Fruit fly (Drosophila melanogaster) whole organism, prepupa: ENCODE measurements around the gene CG10516.

Experiments used
- Blimp-1 ChIP-seq: fragments of 200-800 bp; sonication (Bioruptor generic); optimal IDR thresholded peaks from 3 replicates; lab custom pipeline; 2017; ENCODE audit warnings: missing biosample characterization, missing genetic modification characterization, mild to moderate bottlenecking, moderate library complexity, missing genetic modification reagents
- CG10631 ChIP-seq: fragments of 200-800 bp; sonication (Bioruptor generic); optimal IDR thresholded peaks from 2 replicates; lab custom pipeline; 2016; ENCODE audit warnings: missing biosample characterization, missing genetic modification characterization
- CG10669 ChIP-seq: fragments of 200-800 bp; sonication (Bioruptor generic); optimal IDR thresholded peaks from 3 replicates; lab custom pipeline; 2018; ENCODE audit warnings: missing biosample characterization, mild to moderate bottlenecking, missing genetic modification characterization, moderate library complexity
- CG15336 ChIP-seq: fragments of 200-800 bp; sonication (Bioruptor generic); IDR thresholded peaks from 2 replicates; pipeline ENCODE4 v1.3.6; 2022; ENCODE audit warnings: missing biosample characterization, missing genetic modification characterization
- CG1621 ChIP-seq: fragments of 200-800 bp; sonication (Bioruptor generic); optimal IDR thresholded peaks from 3 replicates; lab custom pipeline; 2018; ENCODE audit warnings: missing biosample characterization, mild to moderate bottlenecking, missing genetic modification characterization
- CG16779 ChIP-seq: fragments of 200-800 bp; sonication (Bioruptor generic); optimal IDR thresholded peaks from 3 replicates; lab custom pipeline; 2017; ENCODE audit warnings: missing biosample characterization, mild to moderate bottlenecking, missing genetic modification characterization
- CG3032 ChIP-seq: fragments of 200-800 bp; optimal IDR thresholded peaks from 2 replicates; lab custom pipeline; 2019; ENCODE audit warnings: missing biosample characterization, mild to moderate bottlenecking, missing genetic modification characterization, moderate library complexity
- CG31627 ChIP-seq: fragments of 200-800 bp; sonication (Bioruptor generic); optimal IDR thresholded peaks from 3 replicates; lab custom pipeline; 2016; ENCODE audit warnings: missing biosample characterization, missing genetic modification characterization
- CG32006 ChIP-seq: fragments of 200-800 bp; sonication (Bioruptor generic); optimal IDR thresholded peaks from 3 replicates; lab custom pipeline; 2017; ENCODE audit warnings: missing biosample characterization, mild to moderate bottlenecking, missing genetic modification characterization
- CG34406 ChIP-seq: fragments of 200-800 bp; sonication (Bioruptor generic); optimal IDR thresholded peaks from 3 replicates; lab custom pipeline; 2016; ENCODE audit warnings: missing biosample characterization, missing genetic modification characterization
- CG4318 ChIP-seq: fragments of 200-800 bp; sonication (Bioruptor generic); optimal IDR thresholded peaks from 3 replicates; lab custom pipeline; 2017; ENCODE audit warnings: missing biosample characterization, mild to moderate bottlenecking, missing genetic modification characterization
- CG6276 ChIP-seq: fragments of 200-800 bp; sonication (Bioruptor generic); optimal IDR thresholded peaks from 2 replicates; lab custom pipeline; 2017; ENCODE audit warnings: missing biosample characterization, mild to moderate bottlenecking, missing genetic modification characterization
- CG6792 ChIP-seq: fragments of 200-800 bp; sonication (Bioruptor generic); optimal IDR thresholded peaks from 3 replicates; lab custom pipeline; 2016; ENCODE audit warnings: missing biosample characterization, missing genetic modification characterization
- CG6808 ChIP-seq: fragments of 200-800 bp; sonication (Bioruptor generic); optimal IDR thresholded peaks from 3 replicates; lab custom pipeline; 2017; ENCODE audit warnings: missing biosample characterization, missing genetic modification characterization, mild to moderate bottlenecking, moderate library complexity, missing genetic modification reagents
- CG6854 ChIP-seq: fragments of 200-800 bp; sonication (Bioruptor generic); optimal IDR thresholded peaks from 2 replicates; lab custom pipeline; 2017; ENCODE audit warnings: missing biosample characterization, mild to moderate bottlenecking, missing genetic modification characterization
- CG7368 ChIP-seq: fragments of 200-800 bp; sonication (Bioruptor generic); optimal IDR thresholded peaks from 3 replicates; lab custom pipeline; 2016; ENCODE audit warnings: missing biosample characterization, missing genetic modification characterization
- CG8119 ChIP-seq: fragments of 200-800 bp; sonication (Bioruptor generic); IDR thresholded peaks from 3 replicates; pipeline ENCODE4 v1.3.6; 2022; ENCODE audit warnings: missing biosample characterization, missing genetic modification characterization
- CG8319 ChIP-seq: fragments of 200-800 bp; sonication (Bioruptor generic); optimal IDR thresholded peaks from 3 replicates; lab custom pipeline; 2016; ENCODE audit warnings: missing biosample characterization, missing genetic modification characterization
- CG8632 ChIP-seq: fragments of 200-800 bp; sonication (Bioruptor generic); optimal IDR thresholded peaks from 3 replicates; lab custom pipeline; 2016; ENCODE audit warnings: missing biosample characterization, missing genetic modification characterization
- CG9139 ChIP-seq: fragments of 200-800 bp; sonication (Bioruptor generic); optimal IDR thresholded peaks from 3 replicates; lab custom pipeline; 2017; ENCODE audit warnings: missing biosample characterization, mild to moderate bottlenecking, missing genetic modification characterization
- Eip75B ChIP-seq: fragments of 200-800 bp; sonication (Bioruptor generic); optimal IDR thresholded peaks from 3 replicates; lab custom pipeline; 2016; ENCODE audit warnings: missing biosample characterization, missing genetic modification characterization
- Eip93F ChIP-seq: fragments of 200-800 bp; sonication (Bioruptor generic); optimal IDR thresholded peaks from 2 replicates; lab custom pipeline; 2016; ENCODE audit warnings: missing biosample characterization, mild to moderate bottlenecking, missing genetic modification characterization
- Ets21C ChIP-seq: fragments of 200-800 bp; sonication (Bioruptor generic); optimal IDR thresholded peaks from 3 replicates; lab custom pipeline; 2016; ENCODE audit warnings: missing biosample characterization, missing genetic modification characterization
- Ets96B ChIP-seq: fragments of 200-800 bp; optimal IDR thresholded peaks from 2 replicates; lab custom pipeline; 2019; ENCODE audit warnings: missing biosample characterization, mild to moderate bottlenecking, missing genetic modification characterization, moderate library complexity
- Hr38 ChIP-seq: sonication (Bioruptor generic); optimal IDR thresholded peaks from 2 replicates; lab custom pipeline; 2016; ENCODE audit warnings: missing biosample characterization, missing genetic modification characterization
- Hr4 ChIP-seq: fragments of 200-800 bp; sonication (Bioruptor generic); optimal IDR thresholded peaks from 3 replicates; lab custom pipeline; 2016; ENCODE audit warnings: missing biosample characterization, missing genetic modification characterization
- Lpt ChIP-seq: fragments of 200-800 bp; sonication (Bioruptor generic); optimal IDR thresholded peaks from 3 replicates; lab custom pipeline; 2016; ENCODE audit warnings: missing biosample characterization, missing genetic modification characterization
- Met ChIP-seq: fragments of 200-800 bp; sonication (Bioruptor generic); optimal IDR thresholded peaks from 3 replicates; lab custom pipeline; 2016; ENCODE audit warnings: missing biosample characterization, missing genetic modification characterization
- Smox ChIP-seq: fragments of 200-800 bp; sonication (Bioruptor generic); optimal IDR thresholded peaks from 3 replicates; lab custom pipeline; 2016; ENCODE audit warnings: missing biosample characterization, missing genetic modification characterization
- Sox102F ChIP-seq: fragments of 200-800 bp; sonication (Bioruptor generic); optimal IDR thresholded peaks from 2 replicates; lab custom pipeline; 2016; ENCODE audit warnings: missing biosample characterization, mild to moderate bottlenecking, missing genetic modification characterization
- Sox14 ChIP-seq: fragments of 200-800 bp; sonication (Bioruptor generic); optimal IDR thresholded peaks from 3 replicates; lab custom pipeline; 2016; ENCODE audit warnings: missing biosample characterization, missing genetic modification characterization
- achi ChIP-seq: fragments of 200-800 bp; sonication (Bioruptor generic); optimal IDR thresholded peaks from 3 replicates; lab custom pipeline; 2016; ENCODE audit warnings: missing biosample characterization, missing genetic modification characterization
- acj6 ChIP-seq: fragments of 200-800 bp; sonication (Bioruptor generic); optimal IDR thresholded peaks from 3 replicates; lab custom pipeline; 2016; ENCODE audit warnings: missing biosample characterization, missing genetic modification characterization
- cyc ChIP-seq: fragments of 200-800 bp; sonication (Bioruptor generic); optimal IDR thresholded peaks from 3 replicates; lab custom pipeline; 2016; ENCODE audit warnings: missing biosample characterization, missing genetic modification characterization
- dac ChIP-seq: fragments of 200-800 bp; sonication (Bioruptor generic); optimal IDR thresholded peaks from 2 replicates; lab custom pipeline; 2017; ENCODE audit warnings: missing biosample characterization, mild to moderate bottlenecking, missing genetic modification characterization
- dsx ChIP-seq: fragments of 200-800 bp; optimal IDR thresholded peaks from 3 replicates; lab custom pipeline; 2019; ENCODE audit warnings: missing biosample characterization, mild to moderate bottlenecking, missing genetic modification characterization, moderate library complexity; ENCODE audit not compliant: poor library complexity, severe bottlenecking
- eg ChIP-seq: fragments of 200-800 bp; sonication (Bioruptor generic); IDR thresholded peaks from 3 replicates; pipeline ENCODE4 v1.3.6; 2022; ENCODE audit warnings: missing biosample characterization, missing genetic modification characterization
- esn ChIP-seq: fragments of 200-800 bp; sonication (Bioruptor generic); optimal IDR thresholded peaks from 2 replicates; lab custom pipeline; 2016; ENCODE audit warnings: missing biosample characterization, mild to moderate bottlenecking, missing genetic modification characterization, moderate library complexity
- fd59A ChIP-seq: fragments of 200-800 bp; sonication (Bioruptor generic); optimal IDR thresholded peaks from 2 replicates; lab custom pipeline; 2017; ENCODE audit warnings: missing biosample characterization, mild to moderate bottlenecking, missing genetic modification characterization, missing genetic modification reagents
- fd85E ChIP-seq: fragments of 200-800 bp; sonication (Bioruptor generic); optimal IDR thresholded peaks from 3 replicates; lab custom pipeline; 2016; ENCODE audit warnings: missing biosample characterization, missing genetic modification characterization
- fkh ChIP-seq: fragments of 200-800 bp; sonication (Bioruptor generic); optimal IDR thresholded peaks from 3 replicates; lab custom pipeline; 2017; ENCODE audit warnings: missing biosample characterization, mild to moderate bottlenecking, missing genetic modification characterization, moderate library complexity
- lz ChIP-seq: fragments of 200-800 bp; sonication (Bioruptor generic); optimal IDR thresholded peaks from 3 replicates; lab custom pipeline; 2016; ENCODE audit warnings: missing biosample characterization, missing genetic modification characterization
- pdm3 ChIP-seq: fragments of 200-800 bp; sonication (Bioruptor generic); optimal IDR thresholded peaks from 3 replicates; lab custom pipeline; 2016; ENCODE audit warnings: missing biosample characterization, missing genetic modification characterization
- ss ChIP-seq, 2 experiments: fragments of 200-800 bp; sonication (Bioruptor generic); optimal IDR thresholded peaks; 2 replicates in 1 of 2; 3 replicates in 1 of 2; lab custom pipeline; 2017 to 2018; ENCODE audit warnings: mild to moderate bottlenecking in 2 of 2, missing biosample characterization in 2 of 2, missing genetic modification characterization in 2 of 2, moderate library complexity in 1 of 2
- svp ChIP-seq: fragments of 200-800 bp; sonication (Bioruptor generic); peaks from one replicate; lab custom pipeline; 2016; ENCODE audit warnings: missing biosample characterization, missing genetic modification characterization
- topi ChIP-seq: fragments of 200-800 bp; sonication (Bioruptor generic); optimal IDR thresholded peaks from 3 replicates; lab custom pipeline; 2016; ENCODE audit warnings: missing biosample characterization, missing genetic modification characterization
- vri ChIP-seq: fragments of 200-800 bp; sonication (Bioruptor generic); optimal IDR thresholded peaks from 3 replicates; lab custom pipeline; 2016; ENCODE audit warnings: missing biosample characterization, mild to moderate bottlenecking, missing genetic modification characterization

Gene CG10516

DNA sequence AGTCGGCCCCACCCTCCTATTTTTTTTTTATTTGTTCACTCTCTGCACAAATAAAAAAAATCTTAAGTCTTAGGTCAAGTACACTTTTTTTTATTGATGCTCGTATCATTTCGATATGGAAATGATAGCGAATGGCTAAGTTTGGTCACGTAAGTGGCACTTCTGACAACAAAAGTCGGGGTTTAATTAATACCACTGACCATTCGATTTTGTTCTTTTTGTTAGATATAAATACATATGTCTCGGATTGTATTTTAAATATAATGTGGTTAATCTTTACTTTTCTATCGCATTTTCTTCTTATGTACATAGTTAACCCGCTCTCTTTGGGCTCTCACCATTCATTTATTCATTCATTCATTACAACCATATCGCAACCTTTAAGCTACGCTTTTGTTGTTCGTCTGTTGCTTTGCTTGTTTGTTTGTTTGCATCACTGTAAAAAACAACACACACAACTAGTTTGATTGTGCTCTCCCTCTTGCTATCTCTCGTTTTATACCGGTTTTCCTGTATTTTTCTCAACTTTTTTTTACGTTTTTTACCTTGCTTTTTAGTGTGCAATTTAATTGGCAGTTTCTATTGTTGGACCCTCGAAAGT is 34.2 kb downstream of the CG10516 start (continued):
- TF ChIP-seq CG3032 (peak; percentile 8), CG7368 (no peak), Sox14 (GFP tag; lab: Kevin White, UChicago) (peak; percentile 20), fd85E (GFP tag; lab: Kevin White, UChicago) (no peak), lz (GFP tag; lab: Kevin White, UChicago) (no peak), fkh (GFP tag; lab: Kevin White, UChicago) (peak; percentile 39), CG16779 (tag; lab: Kevin White, UChicago) (peak; percentile 66), CG4318 (no peak), svp (GFP tag; lab: Kevin White, UChicago) (peak; percentile 48), Ets96B (peak; percentile 43), Sox102F (GFP tag; lab: Kevin White, UChicago) (no peak), Lpt (peak; percentile 30), Ets21C (GFP tag; lab: Kevin White, UChicago) (no peak), CG8119 (peak; percentile 77), Eip93F (no peak), Met (no peak), CG1621 (tag; lab: Kevin White, UChicago) (no peak), CG34406 (no peak), dac (GFP tag; lab: Kevin White, UChicago) (peak; percentile 29), Eip75B (GFP tag; lab: Kevin White, UChicago) (no peak), acj6 (GFP tag; lab: Kevin White, UChicago) (no peak), topi (GFP tag; lab: Kevin White, UChicago) (no peak), CG6792 (GFP tag; lab: Kevin White, UChicago) (no peak), dsx (GFP tag; lab: Kevin White, UChicago) (peak; percentile 25), esn (GFP tag; lab: Kevin White, UChicago) (no peak)

dm6 chr3L:16004401-16005237 is 36.6 kb downstream of the CG10516 start, which contains the start of the genes hzg and mRpS31:
TSS of gene hzg (minus strand) at chr3L:16004736.
TSS of gene mRpS31 (plus strand) at chr3L:16005193.
- peak; percentile 28 for TF ChIP-seq Blimp-1 (GFP tag; lab: Kevin White, UChicago)
- no peak for TF ChIP-seq CG8319 (GFP tag; lab: Kevin White, UChicago)
- TF ChIP-seq ss (GFP tag; optimal IDR thresholded peaks at IDR 0.05; lab: Kevin White, UChicago), result peak; percentile 70 to 85
- peak; percentile 43 for TF ChIP-seq CG3032
- TF ChIP-seq Hr4 (GFP tag; lab: Kevin White, UChicago), result peak; percentile 57
- no peak for TF ChIP-seq CG7368
- TF ChIP-seq CG9139 (GFP tag; lab: Kevin White, UChicago), result peak; percentile 75
- TF ChIP-seq CG32006 (GFP tag; lab: Kevin White, UChicago), result peak; percentile 49
- peak; percentile 36 for TF ChIP-seq achi (GFP tag; lab: Kevin White, UChicago)
- TF ChIP-seq fkh (GFP tag; lab: Kevin White, UChicago), result peak; percentile 53
- TF ChIP-seq CG8632 (GFP tag; lab: Kevin White, UChicago), result peak; percentile 12
- TF ChIP-seq CG10631 (GFP tag; lab: Kevin White, UChicago), result peak; percentile 64
- peak; percentile 45 for TF ChIP-seq Ets21C (GFP tag; lab: Kevin White, UChicago)
- TF ChIP-seq CG34406, result peak; percentile 3
- TF ChIP-seq Smox (GFP tag; lab: Kevin White, UChicago), result peak; percentile 47
- TF ChIP-seq CG6276 (GFP tag; lab: Kevin White, UChicago), result peak; percentile 89
- peak; percentile 58 for TF ChIP-seq CG6854 (GFP tag; lab: Kevin White, UChicago)
- TF ChIP-seq fd59A (GFP tag; lab: Kevin White, UChicago), result peak; percentile 2
- peak; percentile 64 for TF ChIP-seq CG31627 (GFP tag; lab: Kevin White, UChicago)
- TF ChIP-seq CG8119, result peak; percentile 74; the same call in 2 of the 3 replicates
- TF ChIP-seq CG10669, result peak; percentile 53
- peak; percentile 24 for TF ChIP-seq cyc (GFP tag; lab: Kevin White, UChicago)
- TF ChIP-seq Hr38, result no peak
- peak; percentile 83 for TF ChIP-seq eg (GFP tag; lab: Robert Waterston, UW)
- TF ChIP-seq pdm3 (GFP tag; lab: Kevin White, UChicago), result peak; percentile 69
- peak; percentile 37 for TF ChIP-seq dac (GFP tag; lab: Kevin White, UChicago)
- TF ChIP-seq CG15336, result peak; percentile 66
- peak; percentile 70 for TF ChIP-seq vri
- no peak for TF ChIP-seq Eip93F
- TF ChIP-seq CG6808 (GFP tag; lab: Kevin White, UChicago), result peak; percentile 75
- peak; percentile 57 for TF ChIP-seq acj6 (GFP tag; lab: Kevin White, UChicago)
